Fruit fly (Drosophila melanogaster) whole organism, wandering third instar larva: ENCODE data around the gene CG7298.
A peak's percentile ranks its signal among the peaks of the same experiment; 100 is the strongest.

Experiments
- CG9705 ChIP-seq: fragments of 200-800 bp; sonication (Bioruptor generic); optimal IDR thresholded peaks from 2 replicates; lab custom pipeline; 2018; ENCODE audit warnings: missing biosample characterization, mild to moderate bottlenecking, missing genetic modification characterization
- Dfd ChIP-seq: fragments of >200 bp; optimal IDR thresholded peaks from 2 replicates; lab custom pipeline; 2017; ENCODE audit warnings: missing biosample characterization, missing genetic modification characterization
- Hnf4 ChIP-seq: fragments of 200-800 bp; sonication (Bioruptor generic); optimal IDR thresholded peaks from 2 replicates; lab custom pipeline; 2016; ENCODE audit warnings: missing biosample characterization, mild to moderate bottlenecking, missing genetic modification characterization
- Sp1 ChIP-seq: fragments of 200-800 bp; sonication (Bioruptor generic); optimal IDR thresholded peaks from 3 replicates; lab custom pipeline; 2019; ENCODE audit warnings: missing biosample characterization, mild to moderate bottlenecking, missing genetic modification characterization, moderate library complexity
- Vsx2 ChIP-seq: fragments of 200-300, 225-300 bp; sonication (Bioruptor generic); optimal IDR thresholded peaks from 2 replicates; lab custom pipeline; 2018; ENCODE audit warnings: missing biosample characterization, missing genetic modification characterization; ENCODE audit not compliant: partially characterized antibody
- h ChIP-seq: fragments of 200-800 bp; sonication (Bioruptor generic); optimal IDR thresholded peaks from 3 replicates; lab custom pipeline; 2016; ENCODE audit warnings: missing biosample characterization, mild to moderate bottlenecking, missing genetic modification characterization
- lola ChIP-seq: fragments of >200 bp; optimal IDR thresholded peaks from 2 replicates; lab custom pipeline; 2017; ENCODE audit warnings: missing biosample characterization, missing genetic modification characterization
- pan ChIP-seq: fragments of >200 bp; optimal IDR thresholded peaks from 2 replicates; lab custom pipeline; 2017
- sage ChIP-seq: fragments of 200-800 bp; sonication (Bioruptor generic); optimal IDR thresholded peaks from 2 replicates; lab custom pipeline; 2016; ENCODE audit warnings: missing biosample characterization, mild to moderate bottlenecking, missing genetic modification characterization
- sv ChIP-seq: fragments of 200-800 bp; sonication (Bioruptor generic); optimal IDR thresholded peaks from 3 replicates; lab custom pipeline; 2016; ENCODE audit warnings: missing biosample characterization, missing genetic modification characterization
- tai ChIP-seq: sonication (Bioruptor generic); optimal IDR thresholded peaks from 2 replicates; lab custom pipeline; 2016; ENCODE audit warnings: missing biosample characterization, missing genetic modification characterization

- no peak for TF ChIP-seq tai (GFP tag; lab: Kevin White, UChicago)
- no peak for TF ChIP-seq sv (GFP tag; lab: Kevin White, UChicago)
- peak; percentile 36 for TF ChIP-seq sage (GFP tag; lab: Kevin White, UChicago)
- TF ChIP-seq Hnf4 (GFP tag; lab: Kevin White, UChicago): no peak
- TF ChIP-seq lola (GFP tag; lab: Kevin White, UChicago): no peak
- TF ChIP-seq h: no peak
- TF ChIP-seq Sp1 (GFP tag; lab: Kevin White, UChicago): no peak
- no peak for TF ChIP-seq CG9705 (GFP tag; lab: Kevin White, UChicago)
- no peak for TF ChIP-seq pan
- TF ChIP-seq Dfd: no peak
- TF ChIP-seq Vsx2 (GFP tag; lab: Kevin White, UChicago): no peak
Measured at dm6 chr3L:20199569-20200247, 3.8 kb downstream of the CG7298 start, which contains the start of gene CG42833.
